Worm (Caenorhabditis elegans): ENCODE measurements around the gene K10C8.4.

- no peak for TF ChIP-seq T22C8.4 (GFP tag; IDR thresholded peaks at IDR 0.05)
- TF ChIP-seq ref-1 (GFP tag; conservative IDR thresholded peaks at IDR 0.05), result no peak
- TF ChIP-seq cog-1 (tag; optimal IDR thresholded peaks at IDR 0.05), result no peak
- no peak for TF ChIP-seq ztf-23 (GFP tag; IDR thresholded peaks at IDR 0.05)
- TF ChIP-seq flt-1 (GFP tag; IDR thresholded peaks at IDR 0.05), result no peak
Measured at ce11 chrV:12670607-12671006, 25.5 kb upstream of the K10C8.4 start, which contains the start of gene srx-116.

Data from whole organism, midembryonic.